Fruit fly (Drosophila melanogaster): ENCODE measurements around the gene CG10466.

Gene CG10466

dm6 chr2L:19799940-19800339 lies 8.0 kb downstream of the CG10466 start (continued):
- TF ChIP-seq phol (tag; optimal IDR thresholded peaks at IDR 0.05) (peak; percentile 40), Nf-YC (tag; optimal IDR thresholded peaks at IDR 0.05) (no peak), CG7786 (GFP tag; optimal IDR thresholded peaks at IDR 0.05) (no peak), Rx (GFP tag; IDR thresholded peaks at IDR 0.05) (no peak), HmgD (GFP tag; optimal IDR thresholded peaks at IDR 0.05) (no peak), gcm (GFP tag; optimal IDR thresholded peaks at IDR 0.05) (no peak), Sox102F (GFP tag; optimal IDR thresholded peaks at IDR 0.05) (peak; percentile 45), Opbp (GFP tag; IDR thresholded peaks at IDR 0.05; ENCODE audit: partially characterized antibody) (no peak), CG31388 (GFP tag; optimal IDR thresholded peaks at IDR 0.05) (no peak), PHDP (tag; optimal IDR thresholded peaks at IDR 0.05) (peak; percentile 21), Bteb2 (GFP tag; optimal IDR thresholded peaks at IDR 0.05) (no peak), MBD-R2 (GFP tag; IDR thresholded peaks at IDR 0.05) (no peak), ase (GFP tag; IDR thresholded peaks at IDR 0.05) (no peak), Lhr (GFP tag; optimal IDR thresholded peaks at IDR 0.05) (no peak), z (GFP tag; IDR thresholded peaks at IDR 0.05) (no peak), CG2712 (tag; optimal IDR thresholded peaks at IDR 0.05) (peak; percentile 50), tll (GFP tag; optimal IDR thresholded peaks at IDR 0.05) (no peak), scrt (GFP tag; optimal IDR thresholded peaks at IDR 0.05) (no peak), CG6272 (GFP tag; IDR thresholded peaks at IDR 0.05) (no peak), HLH54F (GFP tag; optimal IDR thresholded peaks at IDR 0.05) (no peak), CG15696 (tag; optimal IDR thresholded peaks at IDR 0.05) (no peak), CG1602 (GFP tag; optimal IDR thresholded peaks at IDR 0.05) (no peak), Ravus (GFP tag; IDR thresholded peaks at IDR 0.05) (no peak), btn (GFP tag; optimal IDR thresholded peaks at IDR 0.05) (no peak), CG12299 (tag; optimal IDR thresholded peaks at IDR 0.05) (no peak), CG4730 (GFP tag; IDR thresholded peaks at IDR 0.05) (no peak), bab2 (GFP tag; optimal IDR thresholded peaks at IDR 0.05) (no peak), CG14441 (GFP tag; IDR thresholded peaks at IDR 0.05) (no peak), gsb (GFP tag; IDR thresholded peaks at IDR 0.05) (no peak), pum (GFP tag; optimal IDR thresholded peaks at IDR 0.05) (no peak), Ssrp (tag; optimal IDR thresholded peaks at IDR 0.05) (peak; percentile 22), B-H2 (GFP tag; optimal IDR thresholded peaks at IDR 0.05) (no peak), CG33557 (GFP tag; optimal IDR thresholded peaks at IDR 0.05) (no peak), fu2 (GFP tag; optimal IDR thresholded peaks at IDR 0.05) (no peak), BEAF-32 (GFP tag; optimal IDR thresholded peaks at IDR 0.05) (no peak), TFAM (GFP tag; optimal IDR thresholded peaks at IDR 0.05) (no peak), stwl (tag; optimal IDR thresholded peaks at IDR 0.05) (no peak), Jarid2 (GFP tag; optimal IDR thresholded peaks at IDR 0.05) (no peak), CG1792 (GFP tag; optimal IDR thresholded peaks at IDR 0.05) (no peak), Lpt (GFP tag; optimal IDR thresholded peaks at IDR 0.05) (no peak), CG17328 (GFP tag; IDR thresholded peaks at IDR 0.05) (no peak), dysf (GFP tag; IDR thresholded peaks at IDR 0.05) (no peak), CG15601 (tag; optimal IDR thresholded peaks at IDR 0.05) (peak; percentile 46), Oaz (GFP tag; IDR thresholded peaks at IDR 0.05) (no peak), odd (GFP tag; optimal IDR thresholded peaks at IDR 0.05) (no peak), CG10321 (GFP tag; IDR thresholded peaks at IDR 0.05) (no peak), CG12942 (GFP tag; optimal IDR thresholded peaks at IDR 0.05) (no peak), CG18262 (tag; optimal IDR thresholded peaks at IDR 0.05) (peak; percentile 31), CG2199 (GFP tag; IDR thresholded peaks at IDR 0.05) (no peak), hth (optimal IDR thresholded peaks at IDR 0.05) (no peak), CG10209 (GFP tag; optimal IDR thresholded peaks at IDR 0.05) (peak; percentile 29), pho (GFP tag; optimal IDR thresholded peaks at IDR 0.05) (no peak), wdn (GFP tag; IDR thresholded peaks at IDR 0.05) (no peak)
